Fruit fly (Drosophila melanogaster) whole organism, embryonic: ENCODE data around the gene CG4467.

ENCODE experiments used
- Aef1 ChIP-seq: fragments of 200-800 bp; sonication (Bioruptor generic); IDR thresholded peaks from 3 replicates; pipeline ENCODE4 v1.3.6; 2022; ENCODE audit warnings: missing biosample characterization, missing genetic modification characterization
- Bgb ChIP-seq: fragments of 200-800 bp; sonication (Bioruptor generic); IDR thresholded peaks from 2 replicates; pipeline ENCODE4 v1.3.6; 2022; ENCODE audit warnings: missing biosample characterization, missing genetic modification characterization; ENCODE audit not compliant: partially characterized antibody
- CG10431 ChIP-seq: fragments of 200-800 bp; sonication (Bioruptor generic); optimal IDR thresholded peaks from 3 replicates; lab custom pipeline; 2018; ENCODE audit warnings: missing biosample characterization, mild to moderate bottlenecking, missing genetic modification characterization
- CG12391 ChIP-seq: fragments of 200-800 bp; sonication (Bioruptor generic); optimal IDR thresholded peaks from 3 replicates; lab custom pipeline; 2018; ENCODE audit warnings: missing biosample characterization, mild to moderate bottlenecking, missing genetic modification characterization, moderate library complexity
- CG13424 ChIP-seq: fragments of 200-800 bp; sonication (Bioruptor generic); optimal IDR thresholded peaks from 2 replicates; lab custom pipeline; 2019; ENCODE audit warnings: missing biosample characterization, mild to moderate bottlenecking, missing genetic modification characterization, moderate library complexity
- CG15696 ChIP-seq: fragments of 200-800 bp; sonication (Bioruptor generic); optimal IDR thresholded peaks from 2 replicates; lab custom pipeline; 2019; ENCODE audit warnings: missing biosample characterization, mild to moderate bottlenecking, missing genetic modification characterization, moderate library complexity
- CG17385 ChIP-seq: fragments of 200-800 bp; sonication (Bioruptor generic); optimal IDR thresholded peaks from 3 replicates; lab custom pipeline; 2018; ENCODE audit warnings: missing biosample characterization, mild to moderate bottlenecking, missing genetic modification characterization
- CG18011 ChIP-seq: fragments of 200-800 bp; sonication (Bioruptor generic); optimal IDR thresholded peaks from 2 replicates; lab custom pipeline; 2017; ENCODE audit warnings: missing biosample characterization, missing genetic modification characterization, mild to moderate bottlenecking, moderate library complexity, missing genotype
- CG18599 ChIP-seq: fragments of 200-800 bp; sonication (Bioruptor generic); optimal IDR thresholded peaks from 3 replicates; lab custom pipeline; 2017; ENCODE audit warnings: missing biosample characterization, missing genetic modification characterization, mild to moderate bottlenecking, moderate library complexity, missing genetic modification reagents
- CG18619 ChIP-seq: fragments of 200-800 bp; sonication (Bioruptor generic); optimal IDR thresholded peaks from 3 replicates; lab custom pipeline; 2017; ENCODE audit warnings: missing biosample characterization, mild to moderate bottlenecking, missing genetic modification characterization
- CG2120 ChIP-seq: fragments of 200-800 bp; sonication (Bioruptor generic); optimal IDR thresholded peaks from 3 replicates; lab custom pipeline; 2016; ENCODE audit warnings: missing biosample characterization, missing genetic modification characterization
- CG2678 ChIP-seq: fragments of 200-800 bp; sonication (Bioruptor generic); optimal IDR thresholded peaks from 3 replicates; lab custom pipeline; 2019; ENCODE audit warnings: missing biosample characterization, mild to moderate bottlenecking, missing genetic modification characterization, moderate library complexity
- CG3065 ChIP-seq: fragments of 200-800 bp; sonication (Bioruptor generic); optimal IDR thresholded peaks from 2 replicates; lab custom pipeline; 2016; ENCODE audit warnings: missing biosample characterization, missing genetic modification characterization
- CG3838 ChIP-seq: fragments of 200-800 bp; sonication (Bioruptor generic); optimal IDR thresholded peaks from 3 replicates; lab custom pipeline; 2016; ENCODE audit warnings: missing biosample characterization, missing genetic modification characterization
- CG4360 ChIP-seq: fragments of 200-800 bp; sonication (Bioruptor generic); IDR thresholded peaks from 2 replicates; pipeline ENCODE4 v1.3.6; 2022; ENCODE audit warnings: missing biosample characterization, missing genetic modification characterization
- CG6765 ChIP-seq: fragments of 200-800 bp; sonication (Bioruptor generic); optimal IDR thresholded peaks from 3 replicates; lab custom pipeline; 2017; ENCODE audit warnings: missing biosample characterization, mild to moderate bottlenecking, missing genetic modification characterization
- CG7357 ChIP-seq: fragments of 200-800 bp; sonication (Bioruptor generic); IDR thresholded peaks from 3 replicates; pipeline ENCODE4 v1.3.6; 2022; ENCODE audit warnings: missing biosample characterization, missing genetic modification characterization
- CG7556 ChIP-seq: fragments of 200-800 bp; sonication (Bioruptor generic); optimal IDR thresholded peaks from 2 replicates; lab custom pipeline; 2017; ENCODE audit warnings: missing biosample characterization, mild to moderate bottlenecking, missing genetic modification characterization
- CG7839 ChIP-seq: fragments of 200-800 bp; sonication (Bioruptor generic); optimal IDR thresholded peaks from 3 replicates; lab custom pipeline; 2018; ENCODE audit warnings: missing biosample characterization, mild to moderate bottlenecking, missing genetic modification characterization, moderate library complexity
- CG8388 ChIP-seq: fragments of 200-800 bp; sonication (Bioruptor generic); optimal IDR thresholded peaks from 2 replicates; lab custom pipeline; 2019; ENCODE audit warnings: missing biosample characterization, mild to moderate bottlenecking, missing genetic modification characterization, moderate library complexity
- D ChIP-seq, 2 experiments: fragments of 200-800 bp in 1 of 2; fragments of >200 bp in 1 of 2; sonication (Bioruptor generic) in 1 of 2; optimal IDR thresholded peaks; 2 replicates in 1 of 2; 3 replicates in 1 of 2; lab custom pipeline; 2017; ENCODE audit warnings: mild to moderate bottlenecking in 1 of 2, missing biosample characterization in 1 of 2, missing genetic modification characterization in 1 of 2, missing genetic modification reagents in 1 of 2
- Fer1 ChIP-seq: fragments of 200-800 bp; sonication (Bioruptor generic); optimal IDR thresholded peaks from 2 replicates; lab custom pipeline; 2017; ENCODE audit warnings: missing biosample characterization, mild to moderate bottlenecking, missing genetic modification characterization
- Fer3 ChIP-seq: fragments of 200-800 bp; sonication (Bioruptor generic); optimal IDR thresholded peaks from 2 replicates; lab custom pipeline; 2018; ENCODE audit warnings: missing biosample characterization, mild to moderate bottlenecking, missing genetic modification characterization, moderate library complexity
- Hmx ChIP-seq: fragments of 200-800 bp; sonication (Bioruptor generic); optimal IDR thresholded peaks from 2 replicates; lab custom pipeline; 2016; ENCODE audit warnings: missing biosample characterization, missing genetic modification characterization
- Hr78 ChIP-seq, 2 experiments: fragments of 200-800 bp in 1 of 2; fragments of >200 bp in 1 of 2; sonication (Bioruptor generic) in 1 of 2; optimal IDR thresholded peaks; 2 replicates each; lab custom pipeline; 2017 to 2019; ENCODE audit warnings: missing biosample characterization in 2 of 2, missing genetic modification characterization in 2 of 2, mild to moderate bottlenecking in 1 of 2, moderate library complexity in 1 of 2
- Mrtf ChIP-seq: fragments of 200-800 bp; sonication (Bioruptor generic); IDR thresholded peaks from 3 replicates; pipeline ENCODE4 v1.3.6; 2022; ENCODE audit warnings: missing biosample characterization, missing genetic modification characterization
- amos ChIP-seq: fragments of 200-800 bp; sonication (Bioruptor generic); IDR thresholded peaks from 2 replicates; pipeline ENCODE4 v1.3.6; 2022; ENCODE audit warnings: missing biosample characterization, missing genetic modification characterization; ENCODE audit not compliant: partially characterized antibody
- ap ChIP-seq: fragments of 200-800 bp; sonication (Bioruptor generic); IDR thresholded peaks from 2 replicates; pipeline ENCODE4 v1.3.6; 2022; ENCODE audit warnings: missing biosample characterization, missing genetic modification characterization
- az2 ChIP-seq: fragments of 200-800 bp; sonication (Bioruptor generic); optimal IDR thresholded peaks from 3 replicates; lab custom pipeline; 2016; ENCODE audit warnings: missing biosample characterization, missing genetic modification characterization
- bab2 ChIP-seq: fragments of 200-800 bp; sonication (Bioruptor generic); optimal IDR thresholded peaks from 2 replicates; lab custom pipeline; 2016; ENCODE audit warnings: missing biosample characterization, missing genetic modification characterization
- bsh ChIP-seq, 2 experiments: fragments of 200-800 bp; sonication (Bioruptor generic); optimal IDR thresholded peaks; 2 replicates each; lab custom pipeline; 2017 to 2018; ENCODE audit warnings: mild to moderate bottlenecking in 2 of 2, missing biosample characterization in 2 of 2, missing genetic modification characterization in 2 of 2, moderate library complexity in 1 of 2
- cg ChIP-seq: fragments of 200-800 bp; sonication (Bioruptor generic); optimal IDR thresholded peaks from 3 replicates; lab custom pipeline; 2019; ENCODE audit warnings: missing biosample characterization, mild to moderate bottlenecking, missing genetic modification characterization, moderate library complexity
- chinmo ChIP-seq: fragments of 200-800 bp; sonication (Bioruptor generic); IDR thresholded peaks from 4 replicates; pipeline ENCODE4 v1.3.6; 2022; ENCODE audit warnings: missing biosample characterization, missing genetic modification characterization; ENCODE audit not compliant: partially characterized antibody
- ci ChIP-seq: fragments of 200-800 bp; sonication (Bioruptor generic); IDR thresholded peaks from 3 replicates; pipeline ENCODE4 v1.3.6; 2022; ENCODE audit warnings: missing biosample characterization, missing genetic modification characterization
- cwo ChIP-seq: fragments of 200-800 bp; sonication (Bioruptor generic); optimal IDR thresholded peaks from 3 replicates; lab custom pipeline; 2017; ENCODE audit warnings: missing biosample characterization, missing genetic modification characterization, mild to moderate bottlenecking, moderate library complexity, missing genetic modification reagents
- danr ChIP-seq: fragments of 200-800 bp; sonication (Bioruptor generic); IDR thresholded peaks from 2 replicates; pipeline ENCODE4 v1.3.6; 2022; ENCODE audit warnings: missing biosample characterization, missing genetic modification characterization
- fd64A ChIP-seq: fragments of 200-800 bp; sonication (Bioruptor generic); optimal IDR thresholded peaks from 3 replicates; lab custom pipeline; 2018; ENCODE audit warnings: missing biosample characterization, mild to moderate bottlenecking, missing genetic modification characterization
- maf-S ChIP-seq: fragments of 200-800 bp; sonication (Bioruptor generic); optimal IDR thresholded peaks from 2 replicates; lab custom pipeline; 2016; ENCODE audit warnings: missing biosample characterization, missing genetic modification characterization
- onecut ChIP-seq: fragments of 200-800 bp; sonication (Bioruptor generic); IDR thresholded peaks from 2 replicates; pipeline ENCODE4 v1.3.6; 2022; ENCODE audit warnings: missing biosample characterization, missing genetic modification characterization
- prd ChIP-seq, 3 experiments: fragments of >200 bp in 2 of 3; fragments of 200-800 bp in 1 of 3; sonication (Bioruptor generic) in 1 of 3; optimal IDR thresholded peaks in 2 of 3; IDR thresholded peaks in 1 of 3; 2 replicates in 2 of 3; 3 replicates in 1 of 3; pipeline versions ENCODE4 v1.3.6 to Lab custom; 2017 to 2022; ENCODE audit warnings: missing biosample characterization in 1 of 3, missing genetic modification characterization in 1 of 3
- pum ChIP-seq: fragments of 200-800 bp; sonication (Bioruptor generic); optimal IDR thresholded peaks from 2 replicates; lab custom pipeline; 2016; ENCODE audit warnings: missing biosample characterization, missing genetic modification characterization
- pzg ChIP-seq: fragments of 200-800 bp; sonication (Bioruptor generic); optimal IDR thresholded peaks from 3 replicates; lab custom pipeline; 2018; ENCODE audit warnings: missing biosample characterization, mild to moderate bottlenecking, missing genetic modification characterization, moderate library complexity
- sqz ChIP-seq: fragments of 200-800 bp; sonication (Bioruptor generic); optimal IDR thresholded peaks from 3 replicates; lab custom pipeline; 2018; ENCODE audit warnings: missing biosample characterization, mild to moderate bottlenecking, missing genetic modification characterization
- sug ChIP-seq: fragments of 200-800 bp; optimal IDR thresholded peaks from 2 replicates; lab custom pipeline; 2019; ENCODE audit warnings: missing biosample characterization, mild to moderate bottlenecking, missing genetic modification characterization, moderate library complexity

Gene CG4467

dm6 chr3R:23220239-23221002 lies 28.3 kb downstream of the CG4467 start (continued):
- TF ChIP-seq CG4360 (GFP tag; lab: Robert Waterston, UW), result peak; percentile 80
- no peak for TF ChIP-seq CG15696
- TF ChIP-seq CG3065 (GFP tag; lab: Kevin White, UChicago), result no peak
- peak; percentile 74 for TF ChIP-seq CG17385 (GFP tag; lab: Kevin White, UChicago)
- no peak for TF ChIP-seq chinmo (GFP tag; lab: Robert Waterston, UW)
- peak; percentile 32 for TF ChIP-seq CG2678 (tag; lab: Kevin White, UChicago)
- no peak for TF ChIP-seq pzg
- peak; percentile 7 for TF ChIP-seq Fer3 (tag; lab: Kevin White, UChicago)
- no peak for TF ChIP-seq CG12391 (tag; lab: Kevin White, UChicago)
- TF ChIP-seq pum (GFP tag; lab: Kevin White, UChicago), result no peak
- TF ChIP-seq CG7839 (tag; lab: Kevin White, UChicago), result no peak
- peak; percentile 12 for TF ChIP-seq Fer1 (GFP tag; lab: Kevin White, UChicago)
- no peak for TF ChIP-seq onecut (GFP tag; lab: Robert Waterston, UW)
- no peak for TF ChIP-seq CG18619 (GFP tag; lab: Kevin White, UChicago)
- TF ChIP-seq prd (optimal IDR thresholded peaks at IDR 0.05; lab: Kevin White, UChicago), result no peak
- no peak for TF ChIP-seq prd (GFP tag; IDR thresholded peaks at IDR 0.05; lab: Robert Waterston, UW)
- TF ChIP-seq CG6765 (GFP tag; lab: Kevin White, UChicago), result no peak
- peak; percentile 22 for TF ChIP-seq fd64A (GFP tag; lab: Kevin White, UChicago)
- TF ChIP-seq Mrtf (GFP tag; lab: Robert Waterston, UW), result no peak
- peak; percentile 10 for TF ChIP-seq CG7556 (GFP tag; lab: Kevin White, UChicago)
- TF ChIP-seq maf-S (GFP tag; lab: Kevin White, UChicago), result no peak
- 0 out of 2 replicates have a peak, but pooled peaks have one; percentile 14 for TF ChIP-seq Bgb (GFP tag; lab: Robert Waterston, UW)
- TF ChIP-seq Hmx (GFP tag; lab: Kevin White, UChicago), result no peak
- no peak for TF ChIP-seq CG3838 (GFP tag; lab: Kevin White, UChicago)
- TF ChIP-seq Aef1 (GFP tag; lab: Robert Waterston, UW), result no peak
- TF ChIP-seq Hr78 (GFP tag; optimal IDR thresholded peaks at IDR 0.05; lab: Kevin White, UChicago), result no peak
- no peak for TF ChIP-seq danr (GFP tag; lab: Robert Waterston, UW)
- peak; percentile 8 for TF ChIP-seq CG18599 (GFP tag; lab: Kevin White, UChicago)
- TF ChIP-seq CG18011 (GFP tag; lab: Kevin White, UChicago), result no peak
- peak; percentile 52 for TF ChIP-seq CG2120
- no peak for TF ChIP-seq az2
- no peak for TF ChIP-seq CG7357
- TF ChIP-seq sqz (GFP tag; lab: Kevin White, UChicago), result peak; percentile 89
- TF ChIP-seq cg, result peak; percentile 69
- no peak for TF ChIP-seq amos
- peak in 1 of 2 experiments; percentile 8 for TF ChIP-seq bsh (GFP tag; optimal IDR thresholded peaks at IDR 0.05; lab: Kevin White, UChicago)
- TF ChIP-seq CG10431, result peak; percentile 44
- 0 out of 3 replicates have a peak, but pooled peaks have one; percentile 5 for TF ChIP-seq ci
- no peak for TF ChIP-seq ap (GFP tag; lab: Robert Waterston, UW)
- TF ChIP-seq sug (tag; lab: Kevin White, UChicago), result peak; percentile 17
- TF ChIP-seq D (optimal IDR thresholded peaks at IDR 0.05; lab: Kevin White, UChicago), result no peak
- TF ChIP-seq D (GFP tag; optimal IDR thresholded peaks at IDR 0.05; lab: Kevin White, UChicago), result no peak
- no peak for TF ChIP-seq CG13424 (tag; lab: Kevin White, UChicago)
- no peak for TF ChIP-seq bab2 (GFP tag; lab: Kevin White, UChicago)
- TF ChIP-seq cwo (GFP tag; lab: Kevin White, UChicago), result no peak
- TF ChIP-seq CG8388 (GFP tag; lab: Kevin White, UChicago), result peak; percentile 71
